Fruit fly (Drosophila melanogaster) S2 (cell line): ENCODE data around the gene Vsx1.

Source experiments
- CG8478 ChIP-seq: fragments of >200 bp; optimal IDR thresholded peaks from 2 replicates; lab custom pipeline; 2018
- CTCF ChIP-seq, 2 experiments: fragments of >200 bp; optimal IDR thresholded peaks; 2 replicates each; lab custom pipeline; 2018

DNA sequence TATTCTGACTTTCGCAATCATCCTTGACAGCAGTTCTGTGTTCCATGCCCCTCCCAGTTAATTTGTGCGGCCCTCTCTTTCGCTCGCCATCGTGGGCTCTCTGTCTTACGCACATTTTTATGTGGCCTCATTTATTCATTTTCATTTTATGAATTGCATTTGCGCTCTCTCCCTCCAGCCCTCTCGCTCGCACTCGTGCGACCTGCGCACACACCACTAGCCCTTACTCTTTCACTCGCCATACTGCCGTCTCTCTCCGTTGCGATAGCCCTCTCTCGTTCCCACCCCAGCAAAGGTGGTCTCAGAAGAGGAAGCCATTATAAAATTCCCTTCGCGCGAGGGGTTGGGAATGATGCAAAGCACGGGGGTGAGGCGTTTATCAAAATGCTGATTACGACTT, 14.6 kb upstream of the Vsx1 start:
- TF ChIP-seq CG8478 (lab: Kevin White, UChicago) (no peak), CTCF (optimal IDR thresholded peaks at IDR 0.05; lab: Kevin White, UChicago) (peak; percentile 51 to 54)
